Fruit fly (Drosophila melanogaster) whole organism, embryonic: ENCODE results near the gene cd.

ENCODE experiments used
- Blimp-1 ChIP-seq: fragments of 200-800 bp; sonication (Bioruptor generic); optimal IDR thresholded peaks from 3 replicates; lab custom pipeline; 2018; ENCODE audit warnings: missing biosample characterization, missing genetic modification characterization, mild to moderate bottlenecking, moderate library complexity, missing genetic modification reagents
- C15 ChIP-seq: fragments of 200-800 bp; sonication (Bioruptor generic); IDR thresholded peaks from 3 replicates; pipeline ENCODE4 v1.3.6; 2022; ENCODE audit warnings: missing biosample characterization, missing genetic modification characterization
- CG10321 ChIP-seq: fragments of 200-800 bp; sonication (Bioruptor generic); IDR thresholded peaks from 2 replicates; pipeline ENCODE4 v1.3.6; 2022; ENCODE audit warnings: missing biosample characterization, missing genetic modification characterization
- CG15601 ChIP-seq: fragments of 200-800 bp; sonication (Bioruptor generic); optimal IDR thresholded peaks from 3 replicates; lab custom pipeline; 2019; ENCODE audit warnings: missing biosample characterization, mild to moderate bottlenecking, missing genetic modification characterization, moderate library complexity
- CG1603 ChIP-seq: fragments of 200-800 bp; sonication (Bioruptor generic); optimal IDR thresholded peaks from 2 replicates; lab custom pipeline; 2019; ENCODE audit warnings: missing biosample characterization, mild to moderate bottlenecking, missing genetic modification characterization, moderate library complexity
- CG1792 ChIP-seq: fragments of 200-800 bp; sonication (Bioruptor generic); optimal IDR thresholded peaks from 2 replicates; lab custom pipeline; 2016; ENCODE audit warnings: missing biosample characterization, missing genetic modification characterization
- CG30403 ChIP-seq: fragments of 200-800 bp; sonication (Bioruptor generic); optimal IDR thresholded peaks from 3 replicates; lab custom pipeline; 2016; ENCODE audit warnings: missing biosample characterization, missing genetic modification characterization
- CG31388 ChIP-seq: fragments of 200-800 bp; sonication (Bioruptor generic); optimal IDR thresholded peaks from 2 replicates; lab custom pipeline; 2016; ENCODE audit warnings: missing biosample characterization, missing genetic modification characterization
- CG3995 ChIP-seq: fragments of 200-800 bp; sonication (Bioruptor generic); optimal IDR thresholded peaks from 3 replicates; lab custom pipeline; 2016; ENCODE audit warnings: missing biosample characterization, missing genetic modification characterization
- CG4282 ChIP-seq: fragments of 200-800 bp; sonication (Bioruptor generic); optimal IDR thresholded peaks from 2 replicates; lab custom pipeline; 2016; ENCODE audit warnings: missing biosample characterization, missing genetic modification characterization
- CG5245 ChIP-seq: fragments of 200-800 bp; sonication (Bioruptor generic); optimal IDR thresholded peaks from 3 replicates; lab custom pipeline; 2016; ENCODE audit warnings: missing biosample characterization, missing genetic modification characterization
- CG7928 ChIP-seq: fragments of 200-800 bp; sonication (Bioruptor generic); optimal IDR thresholded peaks from 2 replicates; lab custom pipeline; 2017; ENCODE audit warnings: missing biosample characterization, mild to moderate bottlenecking, missing genetic modification characterization
- CoRest ChIP-seq: fragments of 200-800 bp; sonication (Bioruptor generic); optimal IDR thresholded peaks from 3 replicates; lab custom pipeline; 2018; ENCODE audit warnings: missing biosample characterization, mild to moderate bottlenecking, missing genetic modification characterization, moderate library complexity
- Hr3 ChIP-seq: fragments of 200-800 bp; sonication (Bioruptor generic); optimal IDR thresholded peaks from 3 replicates; lab custom pipeline; 2016; ENCODE audit warnings: missing biosample characterization, missing genetic modification characterization
- Lim3 ChIP-seq: fragments of 200-800 bp; sonication (Bioruptor generic); IDR thresholded peaks from 2 replicates; pipeline ENCODE4 v1.3.6; 2022; ENCODE audit warnings: missing biosample characterization, missing genetic modification characterization
- MTF-1 ChIP-seq: fragments of 200-800 bp; sonication (Bioruptor generic); optimal IDR thresholded peaks from 2 replicates; lab custom pipeline; 2018; ENCODE audit warnings: missing biosample characterization, mild to moderate bottlenecking, missing genetic modification characterization, borderline replicate concordance
- Mad ChIP-seq: fragments of 200-800 bp; sonication (Bioruptor generic); optimal IDR thresholded peaks from 2 replicates; lab custom pipeline; 2016; ENCODE audit warnings: missing biosample characterization, missing genetic modification characterization
- NC2β ChIP-seq: fragments of 200-800 bp; sonication (Bioruptor generic); optimal IDR thresholded peaks from 2 replicates; lab custom pipeline; 2016; ENCODE audit warnings: missing biosample characterization, missing genetic modification characterization
- Rfx ChIP-seq: fragments of 200-800 bp; sonication (Bioruptor generic); IDR thresholded peaks from 2 replicates; pipeline ENCODE4 v1.3.6; 2022; ENCODE audit warnings: missing biosample characterization, missing genetic modification characterization
- Scr ChIP-seq: fragments of 200-800 bp; sonication (Bioruptor generic); IDR thresholded peaks from 2 replicates; pipeline ENCODE4 v1.3.6; 2022; ENCODE audit warnings: missing biosample characterization, missing genetic modification characterization; ENCODE audit not compliant: partially characterized antibody
- Six4 ChIP-seq: fragments of 200-800 bp; sonication (Bioruptor generic); optimal IDR thresholded peaks from 2 replicates; lab custom pipeline; 2016; ENCODE audit warnings: missing biosample characterization, missing genetic modification characterization
- Sry-β ChIP-seq: fragments of 200-800 bp; sonication (Bioruptor generic); optimal IDR thresholded peaks from 2 replicates; lab custom pipeline; 2018; ENCODE audit warnings: missing biosample characterization, mild to moderate bottlenecking, missing genetic modification characterization, moderate library complexity
- Usf ChIP-seq: fragments of 200-800 bp; sonication (Bioruptor generic); optimal IDR thresholded peaks from 2 replicates; lab custom pipeline; 2017; ENCODE audit warnings: missing genotype, missing biosample characterization, missing genetic modification characterization
- Xbp1 ChIP-seq: fragments of 200-800 bp; sonication (Bioruptor generic); optimal IDR thresholded peaks from 3 replicates; lab custom pipeline; 2016; ENCODE audit warnings: missing biosample characterization, mild to moderate bottlenecking, missing genetic modification characterization
- abd-A ChIP-seq: fragments of 200-800 bp; sonication (Bioruptor generic); optimal IDR thresholded peaks from 3 replicates; lab custom pipeline; 2019; ENCODE audit warnings: missing biosample characterization, mild to moderate bottlenecking, missing genetic modification characterization, moderate library complexity
- bbx ChIP-seq: fragments of 200-800 bp; sonication (Bioruptor generic); IDR thresholded peaks from 2 replicates; pipeline ENCODE4 v1.3.6; 2022; ENCODE audit warnings: missing biosample characterization, missing genetic modification characterization; ENCODE audit not compliant: partially characterized antibody
- bsh ChIP-seq, 2 experiments: fragments of 200-800 bp; sonication (Bioruptor generic); optimal IDR thresholded peaks; 2 replicates each; lab custom pipeline; 2017 to 2018; ENCODE audit warnings: mild to moderate bottlenecking in 2 of 2, missing biosample characterization in 2 of 2, missing genetic modification characterization in 2 of 2, moderate library complexity in 1 of 2
- cas ChIP-seq: fragments of 200-800 bp; sonication (Bioruptor generic); IDR thresholded peaks from 2 replicates; pipeline ENCODE4 v1.3.6; 2022; ENCODE audit warnings: missing biosample characterization, missing genetic modification characterization
- crc ChIP-seq: fragments of 200-800 bp; sonication (Bioruptor generic); optimal IDR thresholded peaks from 2 replicates; lab custom pipeline; 2016; ENCODE audit warnings: missing biosample characterization, missing genetic modification characterization
- esg ChIP-seq: fragments of 200-800 bp; sonication (Bioruptor generic); conservative IDR thresholded peaks from 2 replicates; pipeline ENCODE4 v1.3.6; 2022; ENCODE audit warnings: missing biosample characterization, missing genetic modification characterization
- fru ChIP-seq: fragments of >200 bp; optimal IDR thresholded peaks from 2 replicates; lab custom pipeline; 2017
- ftz-f1 ChIP-seq: fragments of 200-800 bp; sonication (Bioruptor generic); optimal IDR thresholded peaks from 2 replicates; lab custom pipeline; 2016; ENCODE audit warnings: missing biosample characterization, missing genetic modification characterization
- hth ChIP-seq: fragments of >200 bp; optimal IDR thresholded peaks from 2 replicates; lab custom pipeline; 2017; ENCODE audit warnings: inconsistent platforms
- knrl ChIP-seq: fragments of 200-800 bp; sonication (Bioruptor generic); IDR thresholded peaks from 3 replicates; pipeline ENCODE4 v1.3.6; 2022; ENCODE audit warnings: missing biosample characterization, missing genetic modification characterization; ENCODE audit not compliant: partially characterized antibody
- lov ChIP-seq, 2 experiments: fragments of 200-800 bp in 1 of 2; fragments of >200 bp in 1 of 2; sonication (Bioruptor generic) in 1 of 2; IDR thresholded peaks in 1 of 2; optimal IDR thresholded peaks in 1 of 2; 2 replicates in 1 of 2; 3 replicates in 1 of 2; pipeline versions ENCODE4 v1.3.6 to Lab custom; 2017 to 2022; ENCODE audit warnings: missing biosample characterization in 1 of 2, missing genetic modification characterization in 1 of 2
- pan ChIP-seq, 4 experiments: fragments of >200 bp in 3 of 4; fragments of 200-800 bp in 1 of 4; sonication (Bioruptor generic) in 1 of 4; optimal IDR thresholded peaks in 3 of 4; IDR thresholded peaks in 1 of 4; 2 replicates each; pipeline versions ENCODE4 v1.3.6 to Lab custom; 2017 to 2022; ENCODE audit warnings: missing biosample characterization in 2 of 4, missing genetic modification characterization in 2 of 4, mixed read lengths in 1 of 4
- pros ChIP-seq: fragments of 200-800 bp; sonication (Bioruptor generic); optimal IDR thresholded peaks from 3 replicates; lab custom pipeline; 2019; ENCODE audit warnings: missing biosample characterization, mild to moderate bottlenecking, missing genetic modification characterization, moderate library complexity
- psq ChIP-seq: fragments of 200-800 bp; sonication (Bioruptor generic); optimal IDR thresholded peaks from 2 replicates; lab custom pipeline; 2017; ENCODE audit warnings: missing biosample characterization, missing genetic modification characterization
- slbo ChIP-seq: fragments of 200-800 bp; sonication (Bioruptor generic); IDR thresholded peaks from 2 replicates; pipeline ENCODE4 v1.3.6; 2022; ENCODE audit warnings: missing biosample characterization, missing genetic modification characterization
- sqz ChIP-seq: fragments of 200-800 bp; sonication (Bioruptor generic); optimal IDR thresholded peaks from 3 replicates; lab custom pipeline; 2018; ENCODE audit warnings: missing biosample characterization, mild to moderate bottlenecking, missing genetic modification characterization
- trem ChIP-seq: fragments of 200-800 bp; optimal IDR thresholded peaks from 3 replicates; lab custom pipeline; 2019; ENCODE audit warnings: missing biosample characterization, mild to moderate bottlenecking, missing genetic modification characterization, moderate library complexity
- usp ChIP-seq: fragments of >200 bp; optimal IDR thresholded peaks from 2 replicates; lab custom pipeline; 2017; ENCODE audit warnings: missing biosample characterization, missing genetic modification characterization
- wek ChIP-seq: fragments of 200-800 bp; sonication (Bioruptor generic); optimal IDR thresholded peaks from 3 replicates; lab custom pipeline; 2018; ENCODE audit warnings: missing biosample characterization, mild to moderate bottlenecking, missing genetic modification characterization, moderate library complexity
- zen2 ChIP-seq: fragments of 200-800 bp; sonication (Bioruptor generic); IDR thresholded peaks from 3 replicates; pipeline ENCODE4 v1.3.6; 2022; ENCODE audit warnings: missing biosample characterization, missing genetic modification characterization; ENCODE audit not compliant: partially characterized antibody
- zfh2 ChIP-seq: fragments of 200-800 bp; sonication (Bioruptor generic); optimal IDR thresholded peaks from 2 replicates; lab custom pipeline; 2016; ENCODE audit warnings: missing biosample characterization, missing genetic modification characterization

Gene cd

dm6 chr3R:22667284-22667958 is 27.3 kb upstream of the cd start (continued):
- TF ChIP-seq esg (peak; percentile 69), MTF-1 (GFP tag; lab: Kevin White, UChicago) (peak; percentile 34), pros (GFP tag; lab: Kevin White, UChicago) (peak; percentile 30), hth (lab: Kevin White, UChicago) (no peak), trem (tag; lab: Kevin White, UChicago) (peak; percentile 92), Scr (GFP tag; lab: Robert Waterston, UW) (no peak), Xbp1 (GFP tag; lab: Kevin White, UChicago) (peak; percentile 77), Lim3 (GFP tag; lab: Robert Waterston, UW) (no peak), pan (optimal IDR thresholded peaks at IDR 0.05; lab: Kevin White, UChicago) (no peak), pan (GFP tag; optimal IDR thresholded peaks at IDR 0.05 in 1 of 2, IDR thresholded peaks at IDR 0.05 in 1 of 2) (peak in 1 of 2 experiments; percentile 60), zfh2 (GFP tag; lab: Kevin White, UChicago) (no peak), CG5245 (GFP tag; lab: Kevin White, UChicago) (peak; percentile 65), Blimp-1 (GFP tag; lab: Kevin White, UChicago) (peak; percentile 98), wek (no peak), sqz (peak; percentile 83), CoRest (tag; lab: Kevin White, UChicago) (peak; percentile 83), Sry-β (GFP tag; lab: Kevin White, UChicago) (no peak), Rfx (GFP tag; lab: Robert Waterston, UW) (peak; percentile 58), cas (GFP tag; lab: Robert Waterston, UW) (no peak), lov (optimal IDR thresholded peaks at IDR 0.05; lab: Kevin White, UChicago) (no peak), lov (GFP tag; IDR thresholded peaks at IDR 0.05; lab: Robert Waterston, UW) (no peak), Usf (GFP tag; lab: Kevin White, UChicago) (peak; percentile 24), CG3995 (GFP tag; lab: Kevin White, UChicago) (peak; percentile 7), CG7928 (GFP tag; lab: Kevin White, UChicago) (no peak), usp (GFP tag; lab: Kevin White, UChicago) (no peak), CG4282 (GFP tag; lab: Kevin White, UChicago) (no peak), bbx (GFP tag; lab: Robert Waterston, UW) (no peak), Hr3 (GFP tag; lab: Kevin White, UChicago) (peak; percentile 64), CG10321 (GFP tag; lab: Robert Waterston, UW) (peak; percentile 15; the same call in 1 of the 2 replicates), bsh (GFP tag; optimal IDR thresholded peaks at IDR 0.05; lab: Kevin White, UChicago) (peak; percentile 77 to 86), abd-A (tag; lab: Kevin White, UChicago) (no peak), ftz-f1 (GFP tag; lab: Kevin White, UChicago) (no peak), psq (GFP tag; lab: Kevin White, UChicago) (no peak), slbo (GFP tag; lab: Robert Waterston, UW) (peak; percentile 60), Six4 (GFP tag; lab: Kevin White, UChicago) (peak; percentile 83), NC2β (peak; percentile 64), Mad (GFP tag; lab: Kevin White, UChicago) (peak; percentile 59), zen2 (GFP tag; lab: Robert Waterston, UW) (no peak), CG31388 (GFP tag; lab: Kevin White, UChicago) (peak; percentile 44), C15 (GFP tag; lab: Robert Waterston, UW) (no peak), CG1603 (tag; lab: Kevin White, UChicago) (peak; percentile 15), crc (peak; percentile 40), CG30403 (GFP tag; lab: Kevin White, UChicago) (peak; percentile 80), CG15601 (tag; lab: Kevin White, UChicago) (peak; percentile 76), fru (lab: Kevin White, UChicago) (no peak), CG1792 (GFP tag; lab: Kevin White, UChicago) (peak; percentile 61), knrl (GFP tag; lab: Robert Waterston, UW) (no peak)
